Worm (Caenorhabditis elegans) whole organism, L4 larva: ENCODE measurements around the gene ran-1.

Source experiments
- ZK546.5 ChIP-seq, 2 experiments: sonication (generic microtip); optimal IDR thresholded peaks; 2 replicates each; lab custom pipeline; 2017; ENCODE audit warnings: missing biosample characterization in 2 of 2, missing genetic modification characterization in 2 of 2
- daf-12 ChIP-seq: fragments of 150-350 bp; optimal IDR thresholded peaks from 2 replicates; lab custom pipeline; 2014; ENCODE audit warnings: missing biosample characterization, missing genetic modification reagents, missing genetic modification characterization
- dpl-1 ChIP-seq: fragments of 150-350 bp; optimal IDR thresholded peaks from 2 replicates; lab custom pipeline; 2014; ENCODE audit warnings: missing biosample characterization, missing genetic modification reagents, missing genetic modification characterization
- egl-27 ChIP-seq: sonication (generic microtip); optimal IDR thresholded peaks from 3 replicates; lab custom pipeline; 2017; ENCODE audit warnings: missing biosample characterization, missing genetic modification reagents, missing genetic modification characterization
- lin-1 ChIP-seq: fragments of 200-800 bp; sonication (Bioruptor generic); IDR thresholded peaks from 2 replicates; pipeline ENCODE4 v1.3.6; 2022; ENCODE audit warnings: missing genetic modification reagents, missing genetic modification characterization, missing compliant biosample characterization
- nhr-42 ChIP-seq: fragments of 200-800 bp; sonication (Bioruptor generic); IDR thresholded peaks from 2 replicates; pipeline ENCODE4 v1.3.6; 2022; ENCODE audit warnings: missing genetic modification characterization, missing compliant biosample characterization
- nhr-76 ChIP-seq: fragments of 150-350 bp; optimal IDR thresholded peaks from 2 replicates; lab custom pipeline; 2014; ENCODE audit warnings: missing biosample characterization, missing genetic modification characterization

- TF ChIP-seq nhr-42, result no peak
- no peak for TF ChIP-seq daf-12 (tag; lab: Kevin White, UChicago)
- TF ChIP-seq nhr-76, result no peak
- no peak for TF ChIP-seq lin-1
- TF ChIP-seq ZK546.5 (tag; optimal IDR thresholded peaks at IDR 0.05; lab: Kevin White, UChicago), result no peak
- no peak for TF ChIP-seq dpl-1 (GFP tag; lab: Kevin White, UChicago)
- TF ChIP-seq egl-27 (tag; lab: Kevin White, UChicago), result no peak
Observed at ce11 chrIII:10730510-10730909, 17.0 kb downstream of the ran-1 start, which contains the start of gene tat-3.
